Fruit fly (Drosophila melanogaster): ENCODE data around the gene Gr66a.

Gene Gr66a

DNA sequence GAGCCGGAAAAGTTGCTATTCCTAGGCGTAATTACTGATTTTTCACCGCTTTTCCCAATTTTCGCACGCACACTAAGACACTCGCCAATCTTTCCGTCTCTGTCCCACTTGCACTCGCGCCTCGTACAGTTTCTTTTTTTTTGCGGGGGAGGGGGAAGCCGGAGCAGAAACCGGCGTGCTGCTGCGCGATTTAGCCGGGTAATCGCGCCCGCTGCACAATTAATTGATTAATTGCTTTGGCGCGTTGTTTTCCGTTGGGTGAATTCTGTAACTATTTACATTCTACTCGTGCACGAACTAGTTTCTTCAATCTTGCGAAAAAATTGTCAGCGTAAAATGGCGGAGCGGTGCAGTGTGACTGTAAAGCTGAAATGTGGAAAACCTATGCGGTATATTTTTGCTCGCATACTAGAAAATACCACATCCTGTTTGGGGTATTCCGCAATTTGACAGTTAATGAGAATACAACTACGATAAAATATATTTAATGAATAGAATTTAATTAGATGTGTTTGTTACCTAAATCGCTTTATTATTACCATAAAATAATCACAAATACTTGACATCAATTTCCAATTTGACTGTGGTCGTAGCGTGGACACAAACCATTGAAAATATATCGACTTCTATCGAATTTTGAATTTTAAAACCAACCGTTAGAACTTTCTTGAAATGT, 8.5 kb upstream of the Gr66a start, which contains the start of gene Cpsf6 (continued):
- peak; percentile 66 for TF ChIP-seq CG3847 (GFP tag; IDR thresholded peaks at IDR 0.05)
- TF ChIP-seq CG13775 (GFP tag; optimal IDR thresholded peaks at IDR 0.05), result peak; percentile 43
- peak; percentile 94 for TF ChIP-seq CG32767 (GFP tag; IDR thresholded peaks at IDR 0.05)
- peak; percentile 87 for TF ChIP-seq CG12391 (tag; optimal IDR thresholded peaks at IDR 0.05)
- TF ChIP-seq CG10267 (tag; optimal IDR thresholded peaks at IDR 0.05), result peak; percentile 79
- no peak for TF ChIP-seq org-1 (GFP tag; optimal IDR thresholded peaks at IDR 0.05)
- TF ChIP-seq CG3838 (GFP tag; optimal IDR thresholded peaks at IDR 0.05), result peak; percentile 46
- no peak for TF ChIP-seq p53 (GFP tag; optimal IDR thresholded peaks at IDR 0.05)
- peak; percentile 31 for TF ChIP-seq mirr (GFP tag; optimal IDR thresholded peaks at IDR 0.05)
- TF ChIP-seq CG9932 (GFP tag; IDR thresholded peaks at IDR 0.05), result peak; percentile 70
- TF ChIP-seq schlank (tag; optimal IDR thresholded peaks at IDR 0.05), result no peak
- no peak for TF ChIP-seq kni (GFP tag; optimal IDR thresholded peaks at IDR 0.05)
- peak; percentile 1 for TF ChIP-seq CG3065 (GFP tag; optimal IDR thresholded peaks at IDR 0.05)
- TF ChIP-seq Mes4 (GFP tag; optimal IDR thresholded peaks at IDR 0.05), result no peak
- TF ChIP-seq CHES-1-like (GFP tag; optimal IDR thresholded peaks at IDR 0.05), result peak; percentile 66
- TF ChIP-seq CG15479 (GFP tag; optimal IDR thresholded peaks at IDR 0.05), result peak; percentile 13
- TF ChIP-seq Hsf (GFP tag; optimal IDR thresholded peaks at IDR 0.05), result peak; percentile 61
- TF ChIP-seq Lim3 (GFP tag; IDR thresholded peaks at IDR 0.05), result no peak
- peak; percentile 33 for TF ChIP-seq zfh2 (GFP tag; optimal IDR thresholded peaks at IDR 0.05)
- no peak for TF ChIP-seq klu (GFP tag; IDR thresholded peaks at IDR 0.05)
- TF ChIP-seq NfI (GFP tag; optimal IDR thresholded peaks at IDR 0.05), result peak; percentile 57
- no peak for TF ChIP-seq CG11085 (GFP tag; IDR thresholded peaks at IDR 0.05)
- TF ChIP-seq HHEX (GFP tag; optimal IDR thresholded peaks at IDR 0.05), result peak; percentile 22
- TF ChIP-seq NC2β (GFP tag; optimal IDR thresholded peaks at IDR 0.05), result no peak
- peak; percentile 33 for TF ChIP-seq CG12219 (GFP tag; optimal IDR thresholded peaks at IDR 0.05)
- TF ChIP-seq CG18011 (GFP tag; optimal IDR thresholded peaks at IDR 0.05), result peak; percentile 24
- peak; percentile 37; the same call in 1 of the 2 replicates for TF ChIP-seq esg (GFP tag; conservative IDR thresholded peaks at IDR 0.05)
- peak; percentile 15 for TF ChIP-seq CG8281 (tag; optimal IDR thresholded peaks at IDR 0.05)
- peak; percentile 29 for TF ChIP-seq CG17802 (tag; optimal IDR thresholded peaks at IDR 0.05)
- TF ChIP-seq Eip74EF (GFP tag; optimal IDR thresholded peaks at IDR 0.05), result no peak
- no peak for TF ChIP-seq pan (optimal IDR thresholded peaks at IDR 0.05)
- peak in 1 of 2 experiments; percentile 60 for TF ChIP-seq pan (GFP tag; optimal IDR thresholded peaks at IDR 0.05 in 1 of 2, IDR thresholded peaks at IDR 0.05 in 1 of 2)
- peak; percentile 66 for TF ChIP-seq Nf-YC (tag; optimal IDR thresholded peaks at IDR 0.05)
- TF ChIP-seq Fer2 (tag; optimal IDR thresholded peaks at IDR 0.05), result peak; percentile 27
- peak; percentile 62 for TF ChIP-seq fd3F (GFP tag; optimal IDR thresholded peaks at IDR 0.05)
- TF ChIP-seq nmo (GFP tag; optimal IDR thresholded peaks at IDR 0.05), result peak; percentile 80
- TF ChIP-seq sens (GFP tag), result peak; percentile 86
- no peak for TF ChIP-seq twi (tag; optimal IDR thresholded peaks at IDR 0.05)
- no peak for TF ChIP-seq CG10274 (GFP tag; optimal IDR thresholded peaks at IDR 0.05)
- TF ChIP-seq CG18476 (GFP tag; optimal IDR thresholded peaks at IDR 0.05), result peak; percentile 64
- TF ChIP-seq sna (GFP tag; IDR thresholded peaks at IDR 0.05; ENCODE audit: partially characterized antibody), result no peak
- TF ChIP-seq CG12299 (tag; optimal IDR thresholded peaks at IDR 0.05), result peak; percentile 41
- no peak for TF ChIP-seq CG6765 (GFP tag; optimal IDR thresholded peaks at IDR 0.05)
- 0 out of 2 replicates have a peak, but pooled peaks have one; percentile 11 for TF ChIP-seq CG6272 (GFP tag; IDR thresholded peaks at IDR 0.05)
- TF ChIP-seq Tbp (GFP tag; optimal IDR thresholded peaks at IDR 0.05), result peak; percentile 27
- peak; percentile 20; the same call in 1 of the 2 replicates for TF ChIP-seq E2f1 (GFP tag; IDR thresholded peaks at IDR 0.05)
- peak; percentile 79 for TF ChIP-seq gem (tag; optimal IDR thresholded peaks at IDR 0.05)
- TF ChIP-seq wor (GFP tag; IDR thresholded peaks at IDR 0.05), result no peak
- TF ChIP-seq Chrac-16 (GFP tag; optimal IDR thresholded peaks at IDR 0.05), result peak; percentile 61
- no peak for TF ChIP-seq Poxn (GFP tag; IDR thresholded peaks at IDR 0.05)
